Worm (Caenorhabditis elegans): Measurements from ENCODE around the gene pho-5.

ce11 chrIII:7291216-7291615 lies 5.5 kb upstream of the pho-5 start:
- no peak for TF ChIP-seq che-1 (tag; optimal IDR thresholded peaks at IDR 0.05)
- TF ChIP-seq dmd-4 (tag; optimal IDR thresholded peaks at IDR 0.05; ENCODE audit: borderline replicate concordance), result no peak
- no peak for TF ChIP-seq ref-2 (tag; optimal IDR thresholded peaks at IDR 0.05)
- no peak for TF ChIP-seq nhr-11 (tag; optimal IDR thresholded peaks at IDR 0.05)
- no peak for TF ChIP-seq pag-3 (tag; optimal IDR thresholded peaks at IDR 0.05; ENCODE audit: borderline replicate concordance)
- TF ChIP-seq ceh-30 (tag; optimal IDR thresholded peaks at IDR 0.05), result no peak
- no peak for TF ChIP-seq dve-1 (tag; optimal IDR thresholded peaks at IDR 0.05)
- TF ChIP-seq syd-9 (tag; optimal IDR thresholded peaks at IDR 0.05), result no peak
- TF ChIP-seq K09A11.1 (tag; optimal IDR thresholded peaks at IDR 0.05; ENCODE audit: insufficient read depth), result no peak

Measured in whole organism, late embryonic.